Worm (Caenorhabditis elegans): ENCODE results near the gene srg-46.

DNA sequence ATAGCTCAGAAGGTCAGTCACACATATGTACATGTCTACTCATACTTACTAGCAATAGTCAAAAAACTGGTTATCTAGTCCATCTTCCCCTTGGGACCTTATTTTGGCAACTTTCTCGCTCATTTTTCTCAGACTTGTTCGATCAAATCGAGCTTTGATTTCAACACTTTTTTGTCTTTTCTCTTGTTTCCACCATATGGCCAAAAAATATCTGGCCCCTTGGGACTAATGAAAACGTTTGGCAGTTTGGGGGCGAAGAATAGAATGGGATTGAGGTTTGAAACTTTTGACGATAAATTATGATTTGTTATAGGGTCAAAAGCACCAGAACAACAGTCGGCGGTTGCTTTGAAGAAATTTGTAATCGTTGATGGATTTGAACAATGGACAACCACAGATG lies 11.1 kb upstream of the srg-46 start:
- TF ChIP-seq ref-1 (GFP tag; conservative IDR thresholded peaks at IDR 0.05) (no peak), cog-1 (tag; optimal IDR thresholded peaks at IDR 0.05) (no peak), tab-1 (GFP tag; IDR thresholded peaks at IDR 0.05) (no peak), flt-1 (GFP tag; IDR thresholded peaks at IDR 0.05) (no peak), klf-2 (GFP tag; conservative IDR thresholded peaks at IDR 0.05) (no peak), ztf-29 (GFP tag; IDR thresholded peaks at IDR 0.05) (no peak)
